Fruit fly (Drosophila melanogaster) whole organism, prepupa: ENCODE results near the gene shep.

Experiments
- Blimp-1 ChIP-seq: fragments of 200-800 bp; sonication (Bioruptor generic); optimal IDR thresholded peaks from 3 replicates; lab custom pipeline; 2017; ENCODE audit warnings: missing biosample characterization, missing genetic modification characterization, mild to moderate bottlenecking, moderate library complexity, missing genetic modification reagents
- CG10669 ChIP-seq: fragments of 200-800 bp; sonication (Bioruptor generic); optimal IDR thresholded peaks from 3 replicates; lab custom pipeline; 2018; ENCODE audit warnings: missing biosample characterization, mild to moderate bottlenecking, missing genetic modification characterization, moderate library complexity
- CG11294 ChIP-seq: fragments of 200-800 bp; sonication (Bioruptor generic); IDR thresholded peaks from 2 replicates; pipeline ENCODE4 v1.3.6; 2022; ENCODE audit warnings: missing biosample characterization, missing genetic modification characterization
- CG11762 ChIP-seq: fragments of 200-800 bp; sonication (Bioruptor generic); optimal IDR thresholded peaks from 3 replicates; lab custom pipeline; 2016; ENCODE audit warnings: missing biosample characterization, missing genetic modification characterization; ENCODE audit not compliant: insufficient read depth
- CG11902 ChIP-seq: fragments of 200-800 bp; sonication (Bioruptor generic); optimal IDR thresholded peaks from 3 replicates; lab custom pipeline; 2016; ENCODE audit warnings: missing biosample characterization, missing genetic modification characterization
- CG15336 ChIP-seq: fragments of 200-800 bp; sonication (Bioruptor generic); IDR thresholded peaks from 2 replicates; pipeline ENCODE4 v1.3.6; 2022; ENCODE audit warnings: missing biosample characterization, missing genetic modification characterization
- CG16779 ChIP-seq: fragments of 200-800 bp; sonication (Bioruptor generic); optimal IDR thresholded peaks from 3 replicates; lab custom pipeline; 2017; ENCODE audit warnings: missing biosample characterization, mild to moderate bottlenecking, missing genetic modification characterization
- CG3032 ChIP-seq: fragments of 200-800 bp; optimal IDR thresholded peaks from 2 replicates; lab custom pipeline; 2019; ENCODE audit warnings: missing biosample characterization, mild to moderate bottlenecking, missing genetic modification characterization, moderate library complexity
- CG31627 ChIP-seq: fragments of 200-800 bp; sonication (Bioruptor generic); optimal IDR thresholded peaks from 3 replicates; lab custom pipeline; 2016; ENCODE audit warnings: missing biosample characterization, missing genetic modification characterization
- CG32006 ChIP-seq: fragments of 200-800 bp; sonication (Bioruptor generic); optimal IDR thresholded peaks from 3 replicates; lab custom pipeline; 2017; ENCODE audit warnings: missing biosample characterization, mild to moderate bottlenecking, missing genetic modification characterization
- CG3919 ChIP-seq: fragments of 200-800 bp; sonication (Bioruptor generic); optimal IDR thresholded peaks from 3 replicates; lab custom pipeline; 2016; ENCODE audit warnings: missing biosample characterization, missing genetic modification characterization
- CG4318 ChIP-seq: fragments of 200-800 bp; sonication (Bioruptor generic); optimal IDR thresholded peaks from 3 replicates; lab custom pipeline; 2017; ENCODE audit warnings: missing biosample characterization, mild to moderate bottlenecking, missing genetic modification characterization
- CG6163 ChIP-seq: fragments of 200-800 bp; sonication (Bioruptor generic); IDR thresholded peaks from 3 replicates; pipeline ENCODE4 v1.3.6; 2022; ENCODE audit warnings: missing biosample characterization, missing genetic modification characterization
- CG6276 ChIP-seq: fragments of 200-800 bp; sonication (Bioruptor generic); optimal IDR thresholded peaks from 2 replicates; lab custom pipeline; 2017; ENCODE audit warnings: missing biosample characterization, mild to moderate bottlenecking, missing genetic modification characterization
- CG6792 ChIP-seq: fragments of 200-800 bp; sonication (Bioruptor generic); optimal IDR thresholded peaks from 3 replicates; lab custom pipeline; 2016; ENCODE audit warnings: missing biosample characterization, missing genetic modification characterization
- CG6808 ChIP-seq: fragments of 200-800 bp; sonication (Bioruptor generic); optimal IDR thresholded peaks from 3 replicates; lab custom pipeline; 2017; ENCODE audit warnings: missing biosample characterization, missing genetic modification characterization, mild to moderate bottlenecking, moderate library complexity, missing genetic modification reagents
- CG6854 ChIP-seq: fragments of 200-800 bp; sonication (Bioruptor generic); optimal IDR thresholded peaks from 2 replicates; lab custom pipeline; 2017; ENCODE audit warnings: missing biosample characterization, mild to moderate bottlenecking, missing genetic modification characterization
- CG7368 ChIP-seq: fragments of 200-800 bp; sonication (Bioruptor generic); optimal IDR thresholded peaks from 3 replicates; lab custom pipeline; 2016; ENCODE audit warnings: missing biosample characterization, missing genetic modification characterization
- CG8119 ChIP-seq: fragments of 200-800 bp; sonication (Bioruptor generic); IDR thresholded peaks from 3 replicates; pipeline ENCODE4 v1.3.6; 2022; ENCODE audit warnings: missing biosample characterization, missing genetic modification characterization
- CG8319 ChIP-seq: fragments of 200-800 bp; sonication (Bioruptor generic); optimal IDR thresholded peaks from 3 replicates; lab custom pipeline; 2016; ENCODE audit warnings: missing biosample characterization, missing genetic modification characterization
- CG8632 ChIP-seq: fragments of 200-800 bp; sonication (Bioruptor generic); optimal IDR thresholded peaks from 3 replicates; lab custom pipeline; 2016; ENCODE audit warnings: missing biosample characterization, missing genetic modification characterization
- Eip75B ChIP-seq: fragments of 200-800 bp; sonication (Bioruptor generic); optimal IDR thresholded peaks from 3 replicates; lab custom pipeline; 2016; ENCODE audit warnings: missing biosample characterization, missing genetic modification characterization
- Eip78C ChIP-seq: fragments of 200-800 bp; sonication (Bioruptor generic); peaks from one replicate; lab custom pipeline; 2016; ENCODE audit warnings: missing biosample characterization, missing genetic modification characterization
- Eip93F ChIP-seq: fragments of 200-800 bp; sonication (Bioruptor generic); optimal IDR thresholded peaks from 2 replicates; lab custom pipeline; 2016; ENCODE audit warnings: missing biosample characterization, mild to moderate bottlenecking, missing genetic modification characterization
- Ets21C ChIP-seq: fragments of 200-800 bp; sonication (Bioruptor generic); optimal IDR thresholded peaks from 3 replicates; lab custom pipeline; 2016; ENCODE audit warnings: missing biosample characterization, missing genetic modification characterization
- Ets96B ChIP-seq: fragments of 200-800 bp; optimal IDR thresholded peaks from 2 replicates; lab custom pipeline; 2019; ENCODE audit warnings: missing biosample characterization, mild to moderate bottlenecking, missing genetic modification characterization, moderate library complexity
- Gug ChIP-seq: fragments of 200-800 bp; sonication (Bioruptor generic); IDR thresholded peaks from 2 replicates; pipeline ENCODE4 v1.3.6; 2022; ENCODE audit warnings: missing biosample characterization, missing genetic modification characterization
- Hr38 ChIP-seq: sonication (Bioruptor generic); optimal IDR thresholded peaks from 2 replicates; lab custom pipeline; 2016; ENCODE audit warnings: missing biosample characterization, missing genetic modification characterization
- Hr39 ChIP-seq: fragments of 200-800 bp; sonication (Bioruptor generic); optimal IDR thresholded peaks from 2 replicates; lab custom pipeline; 2016; ENCODE audit warnings: missing biosample characterization, missing genetic modification characterization
- Hr4 ChIP-seq: fragments of 200-800 bp; sonication (Bioruptor generic); optimal IDR thresholded peaks from 3 replicates; lab custom pipeline; 2016; ENCODE audit warnings: missing biosample characterization, missing genetic modification characterization
- Lpt ChIP-seq: fragments of 200-800 bp; sonication (Bioruptor generic); optimal IDR thresholded peaks from 3 replicates; lab custom pipeline; 2016; ENCODE audit warnings: missing biosample characterization, missing genetic modification characterization
- Met ChIP-seq: fragments of 200-800 bp; sonication (Bioruptor generic); optimal IDR thresholded peaks from 3 replicates; lab custom pipeline; 2016; ENCODE audit warnings: missing biosample characterization, missing genetic modification characterization
- OdsH ChIP-seq: fragments of 200-800 bp; sonication (Bioruptor generic); optimal IDR thresholded peaks from 3 replicates; lab custom pipeline; 2016; ENCODE audit warnings: missing biosample characterization, missing genetic modification characterization
- Smox ChIP-seq: fragments of 200-800 bp; sonication (Bioruptor generic); optimal IDR thresholded peaks from 3 replicates; lab custom pipeline; 2016; ENCODE audit warnings: missing biosample characterization, missing genetic modification characterization
- Sox14 ChIP-seq: fragments of 200-800 bp; sonication (Bioruptor generic); optimal IDR thresholded peaks from 3 replicates; lab custom pipeline; 2016; ENCODE audit warnings: missing biosample characterization, missing genetic modification characterization
- Sox15 ChIP-seq: fragments of 200-800 bp; sonication (Bioruptor generic); optimal IDR thresholded peaks from 3 replicates; lab custom pipeline; 2016; ENCODE audit warnings: missing biosample characterization, missing genetic modification characterization
- achi ChIP-seq: fragments of 200-800 bp; sonication (Bioruptor generic); optimal IDR thresholded peaks from 3 replicates; lab custom pipeline; 2016; ENCODE audit warnings: missing biosample characterization, missing genetic modification characterization
- acj6 ChIP-seq: fragments of 200-800 bp; sonication (Bioruptor generic); optimal IDR thresholded peaks from 3 replicates; lab custom pipeline; 2016; ENCODE audit warnings: missing biosample characterization, missing genetic modification characterization
- dac ChIP-seq: fragments of 200-800 bp; sonication (Bioruptor generic); optimal IDR thresholded peaks from 2 replicates; lab custom pipeline; 2017; ENCODE audit warnings: missing biosample characterization, mild to moderate bottlenecking, missing genetic modification characterization
- dsx ChIP-seq: fragments of 200-800 bp; optimal IDR thresholded peaks from 3 replicates; lab custom pipeline; 2019; ENCODE audit warnings: missing biosample characterization, mild to moderate bottlenecking, missing genetic modification characterization, moderate library complexity; ENCODE audit not compliant: poor library complexity, severe bottlenecking
- eg ChIP-seq: fragments of 200-800 bp; sonication (Bioruptor generic); IDR thresholded peaks from 3 replicates; pipeline ENCODE4 v1.3.6; 2022; ENCODE audit warnings: missing biosample characterization, missing genetic modification characterization
- esn ChIP-seq: fragments of 200-800 bp; sonication (Bioruptor generic); optimal IDR thresholded peaks from 2 replicates; lab custom pipeline; 2016; ENCODE audit warnings: missing biosample characterization, mild to moderate bottlenecking, missing genetic modification characterization, moderate library complexity
- fd59A ChIP-seq: fragments of 200-800 bp; sonication (Bioruptor generic); optimal IDR thresholded peaks from 2 replicates; lab custom pipeline; 2017; ENCODE audit warnings: missing biosample characterization, mild to moderate bottlenecking, missing genetic modification characterization, missing genetic modification reagents
- fd85E ChIP-seq: fragments of 200-800 bp; sonication (Bioruptor generic); optimal IDR thresholded peaks from 3 replicates; lab custom pipeline; 2016; ENCODE audit warnings: missing biosample characterization, missing genetic modification characterization
- fkh ChIP-seq: fragments of 200-800 bp; sonication (Bioruptor generic); optimal IDR thresholded peaks from 3 replicates; lab custom pipeline; 2017; ENCODE audit warnings: missing biosample characterization, mild to moderate bottlenecking, missing genetic modification characterization, moderate library complexity
- lz ChIP-seq: fragments of 200-800 bp; sonication (Bioruptor generic); optimal IDR thresholded peaks from 3 replicates; lab custom pipeline; 2016; ENCODE audit warnings: missing biosample characterization, missing genetic modification characterization
- net ChIP-seq: fragments of 200-800 bp; sonication (Bioruptor generic); optimal IDR thresholded peaks from 3 replicates; lab custom pipeline; 2016; ENCODE audit warnings: missing biosample characterization, missing genetic modification characterization
- pdm3 ChIP-seq: fragments of 200-800 bp; sonication (Bioruptor generic); optimal IDR thresholded peaks from 3 replicates; lab custom pipeline; 2016; ENCODE audit warnings: missing biosample characterization, missing genetic modification characterization
- salr ChIP-seq, 2 experiments: fragments of 200-800 bp; sonication (Bioruptor generic); optimal IDR thresholded peaks; 3 replicates each; lab custom pipeline; 2016 to 2018; ENCODE audit warnings: missing biosample characterization in 2 of 2, missing genetic modification characterization in 2 of 2, mild to moderate bottlenecking in 1 of 2
- spab ChIP-seq: fragments of 200-800 bp; sonication (Bioruptor generic); optimal IDR thresholded peaks from 2 replicates; lab custom pipeline; 2017; ENCODE audit warnings: missing biosample characterization, mild to moderate bottlenecking, missing genetic modification characterization, missing genetic modification reagents
- svp ChIP-seq: fragments of 200-800 bp; sonication (Bioruptor generic); peaks from one replicate; lab custom pipeline; 2016; ENCODE audit warnings: missing biosample characterization, missing genetic modification characterization
- topi ChIP-seq: fragments of 200-800 bp; sonication (Bioruptor generic); optimal IDR thresholded peaks from 3 replicates; lab custom pipeline; 2016; ENCODE audit warnings: missing biosample characterization, missing genetic modification characterization
- vri ChIP-seq: fragments of 200-800 bp; sonication (Bioruptor generic); optimal IDR thresholded peaks from 3 replicates; lab custom pipeline; 2016; ENCODE audit warnings: missing biosample characterization, mild to moderate bottlenecking, missing genetic modification characterization

shep gene

dm6 chr3L:5188402-5188801, 89.3 kb downstream of the shep start:
- TF ChIP-seq topi (GFP tag; lab: Kevin White, UChicago) (no peak), CG31627 (GFP tag; lab: Kevin White, UChicago) (peak; percentile 43), Eip78C (GFP tag; lab: Kevin White, UChicago) (peak; percentile 85), esn (GFP tag; lab: Kevin White, UChicago) (peak; percentile 47), dac (no peak), Met (GFP tag; lab: Kevin White, UChicago) (peak; percentile 28), spab (peak; percentile 46), lz (GFP tag; lab: Kevin White, UChicago) (peak; percentile 30), CG8119 (peak; percentile 63; the same call in 2 of the 3 replicates), Smox (GFP tag; lab: Kevin White, UChicago) (peak; percentile 36), CG6808 (GFP tag; lab: Kevin White, UChicago) (no peak), OdsH (GFP tag; lab: Kevin White, UChicago) (peak; percentile 60), CG6854 (no peak), fd59A (peak; percentile 29), net (peak; percentile 55), CG15336 (GFP tag; lab: Robert Waterston, UW) (peak; percentile 57), salr (GFP tag; optimal IDR thresholded peaks at IDR 0.05; lab: Kevin White, UChicago) (peak in 1 of 2 experiments; percentile 70), CG6163 (peak; percentile 63; the same call in 2 of the 3 replicates), CG10669 (GFP tag; lab: Kevin White, UChicago) (peak; percentile 47), Gug (GFP tag; lab: Robert Waterston, UW) (peak; percentile 42), Hr39 (GFP tag; lab: Kevin White, UChicago) (peak; percentile 51), pdm3 (GFP tag; lab: Kevin White, UChicago) (peak; percentile 62), CG32006 (peak; percentile 84), Blimp-1 (no peak), CG8632 (GFP tag; lab: Kevin White, UChicago) (peak; percentile 7), CG16779 (no peak), CG11294 (GFP tag; lab: Robert Waterston, UW) (no peak), CG6276 (GFP tag; lab: Kevin White, UChicago) (peak; percentile 48), CG11762 (GFP tag; lab: Kevin White, UChicago) (peak; percentile 30), CG3032 (tag; lab: Kevin White, UChicago) (peak; percentile 6), fd85E (no peak), Eip93F (no peak), CG3919 (GFP tag; lab: Kevin White, UChicago) (peak; percentile 46), Eip75B (no peak), Sox14 (peak; percentile 58), Sox15 (no peak), CG11902 (no peak), fkh (no peak), vri (GFP tag; lab: Kevin White, UChicago) (no peak), Hr4 (GFP tag; lab: Kevin White, UChicago) (peak; percentile 75), svp (GFP tag; lab: Kevin White, UChicago) (peak; percentile 69), Ets96B (tag; lab: Kevin White, UChicago) (peak; percentile 55), achi (peak; percentile 41), CG6792 (GFP tag; lab: Kevin White, UChicago) (no peak), CG7368 (GFP tag; lab: Kevin White, UChicago) (no peak), Lpt (GFP tag; lab: Kevin White, UChicago) (peak; percentile 18), dsx (peak; percentile 26), Hr38 (GFP tag; lab: Kevin White, UChicago) (no peak), CG4318 (GFP tag; lab: Kevin White, UChicago) (peak; percentile 20), Ets21C (GFP tag; lab: Kevin White, UChicago) (no peak), eg (GFP tag; lab: Robert Waterston, UW) (peak; percentile 76), CG8319 (GFP tag; lab: Kevin White, UChicago) (peak; percentile 10), acj6 (GFP tag; lab: Kevin White, UChicago) (peak; percentile 58)
